Worm (Caenorhabditis elegans) whole organism, young adult: ENCODE results near the gene B0507.4.
A peak's percentile ranks its signal among the peaks of the same experiment; 100 is the strongest.

ENCODE experiments used
- B0336.3 ChIP-seq: fragments of 200-800 bp; sonication (Bioruptor generic); IDR thresholded peaks from 2 replicates; pipeline ENCODE4 v1.3.6; 2022; ENCODE audit warnings: missing genetic modification characterization, missing compliant biosample characterization
- F10E7.11 ChIP-seq: sonication (generic microtip); optimal IDR thresholded peaks from 2 replicates; lab custom pipeline; 2017; ENCODE audit warnings: mild to moderate bottlenecking, missing genetic modification characterization, moderate library complexity, missing compliant biosample characterization
- F37B4.10 ChIP-seq: fragments of 200-800 bp; sonication (Bioruptor generic); IDR thresholded peaks from 2 replicates; pipeline ENCODE4 v1.3.6; 2022; ENCODE audit warnings: missing genetic modification characterization, missing compliant biosample characterization
- F49E8.2 ChIP-seq: sonication (generic microtip); optimal IDR thresholded peaks from 3 replicates; lab custom pipeline; 2017; ENCODE audit warnings: missing genetic modification characterization, mild to moderate bottlenecking, missing compliant biosample characterization, antibody characterized with exemption, moderate library complexity; ENCODE audit not compliant: insufficient read depth
- ZK185.1 ChIP-seq: sonication (generic microtip); optimal IDR thresholded peaks from 2 replicates; lab custom pipeline; 2016; ENCODE audit warnings: mild to moderate bottlenecking, missing genetic modification characterization, missing compliant biosample characterization; ENCODE audit not compliant: poor library complexity, severe bottlenecking
- bed-2 ChIP-seq: fragments of 200-800 bp; sonication (Bioruptor generic); IDR thresholded peaks from 2 replicates; pipeline ENCODE4 v1.3.6; 2022; ENCODE audit warnings: missing genetic modification reagents, missing genetic modification characterization, missing compliant biosample characterization
- cebp-1 ChIP-seq, 2 experiments: fragments of 200-800 bp in 1 of 2; sonication (Bioruptor generic) in 1 of 2; sonication (generic microtip) in 1 of 2; IDR thresholded peaks in 1 of 2; optimal IDR thresholded peaks in 1 of 2; 2 replicates each; pipeline versions ENCODE4 v1.3.6 to Lab custom; 2017 to 2022; ENCODE audit warnings: missing compliant biosample characterization in 2 of 2, missing genetic modification characterization in 2 of 2, mild to moderate bottlenecking in 1 of 2, missing genetic modification reagents in 1 of 2, moderate library complexity in 1 of 2
- ceh-27 ChIP-seq: fragments of 200-800 bp; sonication (Bioruptor generic); optimal IDR thresholded peaks from 2 replicates; lab custom pipeline; 2018; ENCODE audit warnings: mild to moderate bottlenecking, missing genetic modification characterization, moderate library complexity, missing compliant biosample characterization
- ceh-40 ChIP-seq: fragments of 200-800 bp; sonication (Bioruptor generic); IDR thresholded peaks from 2 replicates; pipeline ENCODE4 v1.3.6; 2022; ENCODE audit warnings: missing genetic modification characterization, missing compliant biosample characterization
- ceh-79 ChIP-seq: sonication (generic microtip); optimal IDR thresholded peaks from 2 replicates; lab custom pipeline; 2017; ENCODE audit warnings: mild to moderate bottlenecking, missing genetic modification characterization, missing compliant biosample characterization
- die-1 ChIP-seq: sonication (generic microtip); optimal IDR thresholded peaks from 2 replicates; lab custom pipeline; 2016; ENCODE audit warnings: missing genotype, mild to moderate bottlenecking, missing genetic modification characterization, missing compliant biosample characterization
- dpl-1 ChIP-seq: fragments of 150-350 bp; optimal IDR thresholded peaks from 2 replicates; lab custom pipeline; 2014; ENCODE audit warnings: missing biosample characterization, missing genetic modification reagents, missing genetic modification characterization
- efl-1 ChIP-seq: fragments of 150-350 bp; optimal IDR thresholded peaks from 2 replicates; lab custom pipeline; 2014; ENCODE audit warnings: missing biosample characterization, missing genetic modification reagents, missing genetic modification characterization
- ets-4 ChIP-seq: fragments of 200-800 bp; sonication (Bioruptor generic); optimal IDR thresholded peaks from 2 replicates; lab custom pipeline; 2018; ENCODE audit warnings: mild to moderate bottlenecking, missing genetic modification characterization, missing compliant biosample characterization
- fkh-3 ChIP-seq: sonication (generic microtip); optimal IDR thresholded peaks from 2 replicates; lab custom pipeline; 2016; ENCODE audit warnings: mild to moderate bottlenecking, missing genetic modification characterization, missing compliant biosample characterization
- hmg-20 ChIP-seq: fragments of 200-800 bp; sonication (Bioruptor generic); IDR thresholded peaks from 2 replicates; pipeline ENCODE4 v1.3.6; 2022; ENCODE audit warnings: missing genetic modification reagents, missing genetic modification characterization, missing compliant biosample characterization
- let-526 ChIP-seq: fragments of 200-800 bp; sonication (Bioruptor generic); IDR thresholded peaks from 2 replicates; pipeline ENCODE4 v1.3.6; 2022; ENCODE audit warnings: missing genetic modification reagents, missing genetic modification characterization, missing compliant biosample characterization
- lin-54 ChIP-seq: fragments of 200-800 bp; sonication (Bioruptor generic); optimal IDR thresholded peaks from 2 replicates; lab custom pipeline; 2018; ENCODE audit warnings: mild to moderate bottlenecking, missing genetic modification characterization, missing compliant biosample characterization
- lsl-1 ChIP-seq: fragments of 200-800 bp; sonication (Bioruptor generic); optimal IDR thresholded peaks from 2 replicates; lab custom pipeline; 2018; ENCODE audit warnings: mild to moderate bottlenecking, missing genetic modification characterization, moderate library complexity, missing compliant biosample characterization
- lsy-27 ChIP-seq: sonication (generic microtip); optimal IDR thresholded peaks from 2 replicates; lab custom pipeline; 2017; ENCODE audit warnings: missing genetic modification characterization, mild to moderate bottlenecking, missing compliant biosample characterization, antibody characterized with exemption, missing genotype, borderline replicate concordance; ENCODE audit not compliant: insufficient read depth
- madf-6 ChIP-seq: fragments of 200-800 bp; sonication (Bioruptor generic); IDR thresholded peaks from 2 replicates; pipeline ENCODE4 v1.3.6; 2022; ENCODE audit warnings: missing genetic modification reagents, missing genetic modification characterization, missing compliant biosample characterization
- mel-28 ChIP-seq: sonication (generic microtip); optimal IDR thresholded peaks from 2 replicates; lab custom pipeline; 2016; ENCODE audit warnings: borderline replicate concordance, mild to moderate bottlenecking, missing genetic modification characterization, missing compliant biosample characterization
- mxl-1 ChIP-seq: sonication (generic microtip); optimal IDR thresholded peaks from 2 replicates; lab custom pipeline; 2016; ENCODE audit warnings: missing genetic modification characterization, missing compliant biosample characterization
- nfyb-1 ChIP-seq: fragments of 200-800 bp; sonication (Bioruptor generic); IDR thresholded peaks from 2 replicates; pipeline ENCODE4 v1.3.6; 2022; ENCODE audit warnings: missing genetic modification reagents, missing genetic modification characterization, missing compliant biosample characterization
- nhr-80 ChIP-seq: sonication (generic microtip); optimal IDR thresholded peaks from 2 replicates; lab custom pipeline; 2016; ENCODE audit warnings: missing genetic modification characterization, missing compliant biosample characterization
- pha-4 ChIP-seq: fragments of 150-350 bp; sonication (generic microtip); optimal IDR thresholded peaks from 2 replicates; lab custom pipeline; 2014; ENCODE audit warnings: missing biosample characterization, missing genetic modification reagents, missing genetic modification characterization
- sptf-2 ChIP-seq: fragments of 200-800 bp; sonication (Bioruptor generic); optimal IDR thresholded peaks from 2 replicates; lab custom pipeline; 2018; ENCODE audit warnings: mild to moderate bottlenecking, missing genetic modification characterization, missing compliant biosample characterization
- unc-62 ChIP-seq: fragments of 150-350 bp; optimal IDR thresholded peaks from 2 replicates; lab custom pipeline; 2014; ENCODE audit warnings: missing biosample characterization, missing genetic modification reagents, missing genetic modification characterization
- zfh-2 ChIP-seq: fragments of 200-800 bp; sonication (Bioruptor generic); conservative IDR thresholded peaks from 2 replicates; pipeline ENCODE4 v1.3.6; 2022; ENCODE audit warnings: missing genetic modification reagents, missing genetic modification characterization, missing compliant biosample characterization
- zim-3 ChIP-seq: sonication (generic microtip); optimal IDR thresholded peaks from 2 replicates; lab custom pipeline; 2017; ENCODE audit warnings: mild to moderate bottlenecking, missing genetic modification characterization, moderate library complexity, missing compliant biosample characterization
- ztf-26 ChIP-seq: sonication (generic microtip); optimal IDR thresholded peaks from 2 replicates; lab custom pipeline; 2017; ENCODE audit warnings: missing genetic modification characterization, missing compliant biosample characterization
- ztf-28 ChIP-seq: fragments of 200-800 bp; sonication (Bioruptor generic); IDR thresholded peaks from 2 replicates; pipeline ENCODE4 v1.3.6; 2022; ENCODE audit warnings: missing genetic modification reagents, missing genetic modification characterization, missing compliant biosample characterization
- ztf-3 ChIP-seq: fragments of 200-800 bp; sonication (Bioruptor generic); optimal IDR thresholded peaks from 2 replicates; lab custom pipeline; 2018; ENCODE audit warnings: mild to moderate bottlenecking, missing genetic modification characterization, missing compliant biosample characterization

The B0507.4 gene

DNA sequence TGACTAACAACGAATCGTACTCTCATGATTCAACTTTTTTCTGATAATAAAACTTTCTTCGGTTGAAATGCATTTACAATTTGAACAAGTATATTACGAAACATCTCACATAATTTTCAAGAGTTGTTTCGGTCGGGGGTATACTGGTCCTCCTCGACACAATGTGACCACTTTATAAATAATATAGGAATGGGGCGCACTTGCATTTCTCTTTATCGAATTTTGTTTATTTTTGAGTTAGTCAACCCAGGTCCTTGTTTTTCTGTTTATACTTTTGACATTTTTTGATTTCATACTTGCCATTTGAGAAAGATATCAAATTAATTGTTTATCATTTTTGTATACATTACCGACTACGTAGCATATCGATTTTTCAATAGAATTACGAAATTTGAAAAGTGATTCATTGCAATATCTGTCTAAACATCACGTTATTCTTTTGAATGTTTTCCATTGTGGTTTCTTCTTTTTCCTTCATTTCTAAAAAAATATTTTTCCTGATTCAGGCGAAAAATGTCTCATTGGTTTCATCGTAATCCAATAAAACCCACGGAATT is 19.1 kb downstream of the B0507.4 start, which contains the start of gene B0507.2:
Gene B0507.2, plus strand, starts transcription at position 507 of the 557 bp plus-strand sequence.
- TF ChIP-seq lsy-27 (tag; lab: Kevin White, UChicago) (no peak), unc-62 (no peak), F49E8.2 (tag; lab: Kevin White, UChicago) (no peak), nfyb-1 (GFP tag; lab: Robert Waterston, UW) (no peak), F10E7.11 (tag; lab: Kevin White, UChicago) (no peak), nhr-80 (peak; percentile 36), cebp-1 (GFP tag; IDR thresholded peaks at IDR 0.05; lab: Robert Waterston, UW) (no peak), cebp-1 (tag; optimal IDR thresholded peaks at IDR 0.05; lab: Kevin White, UChicago) (peak; percentile 76), dpl-1 (no peak), hmg-20 (no peak), let-526 (no peak), F37B4.10 (GFP tag; lab: Robert Waterston, UW) (no peak), bed-2 (no peak), sptf-2 (GFP tag; lab: Kevin White, UChicago) (no peak), ceh-27 (GFP tag; lab: Kevin White, UChicago) (peak; percentile 53), B0336.3 (GFP tag; lab: Robert Waterston, UW) (no peak), ets-4 (GFP tag; lab: Kevin White, UChicago) (no peak), pha-4 (no peak), ztf-26 (tag; lab: Kevin White, UChicago) (no peak), ceh-40 (GFP tag; lab: Robert Waterston, UW) (no peak), ztf-28 (GFP tag; lab: Robert Waterston, UW) (no peak), mel-28 (tag; lab: Kevin White, UChicago) (no peak), madf-6 (GFP tag; lab: Robert Waterston, UW) (no peak), zim-3 (tag; lab: Kevin White, UChicago) (no peak), efl-1 (GFP tag; lab: Kevin White, UChicago) (no peak)

DNA sequence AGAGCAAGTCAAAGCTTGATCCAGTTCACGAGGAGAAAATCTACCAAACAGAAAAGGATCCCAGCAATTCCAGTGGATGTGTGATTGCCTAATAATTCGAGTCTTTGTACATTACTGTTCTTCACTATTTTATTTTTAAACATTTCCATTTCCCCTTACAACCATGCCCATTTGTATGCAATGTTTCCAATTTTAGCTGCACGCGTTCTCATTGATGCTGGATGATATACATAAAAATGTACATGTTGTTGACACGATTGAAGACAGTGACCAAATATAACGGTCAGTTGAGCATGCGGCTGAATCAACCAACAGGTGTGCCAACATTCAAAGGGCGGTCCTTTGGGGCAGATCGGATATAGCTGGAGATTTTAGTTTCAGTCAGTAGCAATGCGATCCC is 21.5 kb downstream of the B0507.4 start, which contains the start of gene B0507.1:
Gene B0507.1, plus strand, starts transcription at position 301 of the 400 bp plus-strand sequence.
- TF ChIP-seq lin-54 (GFP tag; lab: Kevin White, UChicago) (no peak), lsl-1 (GFP tag; lab: Kevin White, UChicago) (no peak), ztf-3 (GFP tag; lab: Kevin White, UChicago) (no peak), mxl-1 (tag; lab: Kevin White, UChicago) (no peak), die-1 (tag; lab: Kevin White, UChicago) (no peak)

DNA sequence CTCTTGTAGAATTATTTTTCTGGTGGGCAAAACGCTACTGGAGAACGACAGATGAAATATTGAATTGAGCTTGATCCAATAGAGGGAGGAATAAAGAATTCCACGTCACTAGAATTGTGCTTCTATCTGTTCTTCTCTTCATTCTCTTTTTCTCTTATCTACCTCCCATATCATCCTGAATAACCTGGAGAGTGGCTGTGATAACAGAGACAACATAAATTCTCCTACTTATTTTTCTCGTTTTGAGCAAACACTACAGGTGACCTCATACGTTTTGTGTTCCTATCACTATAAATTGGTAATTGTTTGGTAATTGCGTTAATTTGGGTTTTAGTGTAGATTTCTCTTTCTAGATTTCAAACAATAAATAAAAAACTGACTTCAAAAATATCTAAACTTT is 26.4 kb downstream of the B0507.4 start:
- TF ChIP-seq nhr-80 (peak; percentile 33), ZK185.1 (no peak)

DNA sequence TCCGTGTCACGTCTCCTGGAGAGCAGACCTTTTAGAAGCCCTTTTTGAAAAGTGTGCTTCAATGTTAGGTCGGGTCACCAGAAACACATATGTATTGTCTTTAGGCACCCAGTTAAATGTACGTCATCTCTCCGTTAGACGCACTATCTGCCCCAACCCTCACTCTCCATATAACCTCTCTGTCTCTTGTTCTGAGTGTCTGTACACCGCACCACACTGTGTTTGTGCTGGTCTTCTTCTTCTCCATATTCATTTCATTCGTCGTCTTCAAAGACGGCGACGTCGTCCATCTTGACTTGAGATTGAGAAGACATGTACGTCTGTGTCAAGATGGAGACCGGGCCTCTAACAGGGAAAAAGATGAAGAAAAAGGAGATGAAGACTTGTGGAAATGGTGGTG is 27.3 kb downstream of the B0507.4 start:
- TF ChIP-seq ceh-27 (GFP tag; lab: Kevin White, UChicago), result peak; percentile 8
- TF ChIP-seq fkh-3 (tag; lab: Kevin White, UChicago), result no peak

DNA sequence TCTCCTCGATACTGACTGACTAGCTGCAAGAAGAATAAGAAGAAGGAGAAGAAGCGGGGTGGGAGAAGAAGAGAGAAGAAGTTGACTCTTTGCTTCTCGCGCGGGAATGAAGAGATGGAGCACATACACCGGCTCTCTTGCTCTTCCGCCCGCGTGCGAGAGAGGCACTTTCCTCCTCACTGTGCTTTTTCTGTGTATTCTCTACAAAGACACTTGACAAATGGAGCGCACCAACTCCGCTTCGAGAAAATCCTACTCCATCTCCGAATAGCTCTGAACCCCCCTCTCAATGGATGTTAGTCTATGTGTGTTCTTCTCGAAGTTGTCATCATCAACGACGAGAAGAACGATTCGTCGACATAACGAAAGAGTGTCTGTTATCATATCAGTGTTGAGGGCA is 29.7 kb downstream of the B0507.4 start:
- TF ChIP-seq nhr-80 (peak; percentile 11), ceh-79 (tag; lab: Kevin White, UChicago) (no peak), zfh-2 (GFP tag; lab: Robert Waterston, UW) (peak; percentile 73)
